Worm (Caenorhabditis elegans) whole organism, L4 larva: ENCODE results near the gene gly-14.

Experiments used
- aly-2 ChIP-seq: sonication (generic microtip); optimal IDR thresholded peaks from 2 replicates; lab custom pipeline; 2018; ENCODE audit warnings: missing biosample characterization, missing genetic modification characterization
- ama-1 ChIP-seq: fragments of 150-350 bp; optimal IDR thresholded peaks from 2 replicates; lab custom pipeline; 2014; ENCODE audit warnings: inconsistent platforms, mixed read lengths
- ces-1 ChIP-seq: fragments of 150-350 bp; sonication (generic microtip); optimal IDR thresholded peaks from 4 replicates; lab custom pipeline; 2014; ENCODE audit warnings: missing biosample characterization, missing genetic modification reagents, missing genetic modification characterization
- egl-27 ChIP-seq: sonication (generic microtip); optimal IDR thresholded peaks from 3 replicates; lab custom pipeline; 2017; ENCODE audit warnings: missing biosample characterization, missing genetic modification reagents, missing genetic modification characterization
- lsy-2 ChIP-seq, 2 experiments: fragments of 150-350 bp in 1 of 2; sonication (generic microtip) in 1 of 2; optimal IDR thresholded peaks; 2 replicates each; lab custom pipeline; 2014 to 2017; ENCODE audit warnings: missing biosample characterization in 2 of 2, missing genetic modification characterization in 2 of 2
- skn-1 ChIP-seq: fragments of 150-350 bp; optimal IDR thresholded peaks from 2 replicates; lab custom pipeline; 2014; ENCODE audit warnings: missing biosample characterization, missing genetic modification characterization
- unc-62 ChIP-seq, 3 experiments: fragments of 150-350 bp in 1 of 3; sonication (generic microtip); optimal IDR thresholded peaks in 2 of 3; peaks in 1 of 3; 1 replicate in 1 of 3; 2 replicates in 2 of 3; lab custom pipeline; 2014 to 2017; ENCODE audit warnings: missing biosample characterization in 3 of 3, missing genetic modification characterization in 3 of 3, missing genetic modification reagents in 3 of 3, missing genotype in 1 of 3

DNA sequence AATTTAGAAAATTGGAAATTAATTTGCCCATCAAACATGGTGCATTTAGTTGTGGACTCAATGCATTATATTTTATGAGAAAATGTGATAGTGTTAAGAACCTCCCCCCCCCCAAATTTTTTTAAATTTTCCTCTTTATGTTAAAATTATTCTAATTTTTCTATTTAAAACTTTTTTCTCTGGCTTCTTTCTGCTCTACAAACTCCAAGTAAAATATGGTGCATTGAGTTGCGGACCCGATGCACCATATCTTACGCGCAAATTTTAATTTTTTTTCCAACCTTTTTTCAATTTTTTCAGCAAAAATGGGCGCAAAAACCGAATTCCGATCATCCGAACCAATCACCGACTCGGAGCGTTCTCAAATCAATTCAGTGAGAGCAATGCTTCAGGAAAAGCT, 10.7 kb downstream of the gly-14 start, which contains the start of gene C34C12.6:
- TF ChIP-seq aly-2 (tag; lab: Kevin White, UChicago) (no peak), lsy-2 (tag; optimal IDR thresholded peaks at IDR 0.05; lab: Kevin White, UChicago) (no peak), skn-1 (no peak), egl-27 (no peak), unc-62 (GFP tag; optimal IDR thresholded peaks at IDR 0.05 in 1 of 2; lab: Kevin White, UChicago) (no peak), unc-62 (tag; optimal IDR thresholded peaks at IDR 0.05; lab: Kevin White, UChicago) (no peak), ama-1 (no peak), ces-1 (GFP tag; lab: Kevin White, UChicago) (no peak)
